Worm (Caenorhabditis elegans) whole organism, young adult: ENCODE data around the gene B0280.7.

Experiments
- F10E7.11 ChIP-seq: sonication (generic microtip); optimal IDR thresholded peaks from 2 replicates; lab custom pipeline; 2017; ENCODE audit warnings: mild to moderate bottlenecking, missing genetic modification characterization, moderate library complexity, missing compliant biosample characterization
- aptf-3 ChIP-seq: fragments of 200-800 bp; sonication (Bioruptor generic); IDR thresholded peaks from 2 replicates; pipeline ENCODE4 v1.3.6; 2022; ENCODE audit warnings: missing genetic modification characterization, missing compliant biosample characterization
- ceh-100 ChIP-seq: fragments of 200-800 bp; sonication (Bioruptor generic); IDR thresholded peaks from 2 replicates; pipeline ENCODE4 v1.3.6; 2022; ENCODE audit warnings: missing genetic modification reagents, missing genetic modification characterization, missing compliant biosample characterization
- repo-1 ChIP-seq: sonication (generic microtip); optimal IDR thresholded peaks from 2 replicates; lab custom pipeline; 2017; ENCODE audit warnings: mild to moderate bottlenecking, missing genetic modification characterization, missing compliant biosample characterization
- ztf-25 ChIP-seq: fragments of 200-800 bp; sonication (Bioruptor generic); IDR thresholded peaks from 2 replicates; pipeline ENCODE4 v1.3.6; 2022; ENCODE audit warnings: missing genetic modification reagents, missing genetic modification characterization, missing compliant biosample characterization

- TF ChIP-seq aptf-3 (GFP tag; lab: Robert Waterston, UW) (no peak), ztf-25 (no peak), repo-1 (tag; lab: Kevin White, UChicago) (no peak), F10E7.11 (tag; lab: Kevin White, UChicago) (no peak), ceh-100 (GFP tag; lab: Robert Waterston, UW) (no peak)
These were observed 49.4 kb upstream of the B0280.7 start, which contains the start of gene rnp-7 for ce11 chrIII:7161055-7161454.
